Fruit fly (Drosophila melanogaster): ENCODE data around the gene CG12155.

Gene CG12155

DNA sequence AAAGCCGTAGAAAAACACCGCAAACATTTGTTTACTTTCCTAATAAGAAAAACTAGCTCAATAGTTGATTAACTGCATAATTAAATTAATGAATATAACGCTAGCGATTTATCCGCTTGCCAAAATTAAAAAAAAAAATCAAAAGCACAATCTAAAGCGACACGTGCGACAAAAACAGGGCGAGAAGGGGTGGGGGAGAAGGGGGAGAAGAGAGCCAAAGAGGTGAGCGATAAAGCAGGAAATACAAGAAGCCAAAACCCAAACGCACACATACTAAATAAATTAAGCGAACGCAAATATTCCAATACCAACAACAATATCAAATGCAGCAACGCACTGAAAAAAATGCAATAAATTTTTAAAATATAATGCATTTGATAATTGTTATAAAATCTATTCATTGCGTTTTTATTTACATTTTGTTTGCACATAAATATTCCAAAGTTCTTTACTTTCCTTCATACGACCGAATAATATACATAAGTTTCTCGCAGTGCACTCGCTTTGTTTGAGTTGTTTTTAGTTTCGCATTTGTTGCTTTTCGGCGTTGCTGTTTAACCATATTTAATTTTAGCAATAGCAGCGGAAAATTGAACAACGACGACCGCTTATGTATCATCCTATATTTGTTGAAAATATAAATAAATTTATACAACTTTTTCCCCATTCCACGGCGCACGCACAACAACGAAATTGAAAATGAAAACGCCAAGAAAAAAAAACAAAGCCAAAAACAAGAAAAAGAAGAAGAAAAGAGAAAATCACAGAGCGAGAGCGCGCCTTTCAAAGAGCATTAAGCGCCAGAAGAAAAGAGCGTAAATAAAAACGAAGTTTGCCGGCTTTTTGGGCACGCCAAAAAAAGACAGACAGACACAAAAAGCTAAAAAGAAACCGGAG lies 30.3 kb upstream of the CG12155 start (continued):
- TF ChIP-seq CG5953 (GFP tag; IDR thresholded peaks at IDR 0.05) (peak; percentile 89), CG2875 (GFP tag; optimal IDR thresholded peaks at IDR 0.05) (peak; percentile 91), Stat92E (GFP tag; optimal IDR thresholded peaks at IDR 0.05) (no peak), Mes4 (GFP tag; optimal IDR thresholded peaks at IDR 0.05) (peak; percentile 88), vnd (GFP tag; IDR thresholded peaks at IDR 0.05; ENCODE audit: partially characterized antibody) (no peak), CG17612 (GFP tag; IDR thresholded peaks at IDR 0.05) (peak; percentile 84), CG9727 (GFP tag; optimal IDR thresholded peaks at IDR 0.05) (peak; percentile 96), row (GFP tag; IDR thresholded peaks at IDR 0.05) (peak; percentile 97), pzg (GFP tag; optimal IDR thresholded peaks at IDR 0.05) (peak; percentile 6), CG2116 (GFP tag; optimal IDR thresholded peaks at IDR 0.05) (peak; percentile 67), CG14667 (GFP tag; IDR thresholded peaks at IDR 0.05) (peak; percentile 93), jing (GFP tag; optimal IDR thresholded peaks at IDR 0.05) (peak; percentile 88), pita (GFP tag; optimal IDR thresholded peaks at IDR 0.05) (no peak), Hr78 (GFP tag; optimal IDR thresholded peaks at IDR 0.05) (peak in 1 of 2 experiments; percentile 84), CG6254 (GFP tag; optimal IDR thresholded peaks at IDR 0.05) (peak; percentile 89), Ets97D (GFP tag; optimal IDR thresholded peaks at IDR 0.05) (peak; percentile 74), CG13624 (GFP tag; optimal IDR thresholded peaks at IDR 0.05) (peak; percentile 91), Atf6 (GFP tag; IDR thresholded peaks at IDR 0.05) (peak; percentile 98), stwl (tag; optimal IDR thresholded peaks at IDR 0.05) (no peak), B-H2 (GFP tag; optimal IDR thresholded peaks at IDR 0.05) (peak; percentile 85), Deaf1 (tag; optimal IDR thresholded peaks at IDR 0.05) (peak; percentile 83), Sry-β (GFP tag; optimal IDR thresholded peaks at IDR 0.05) (peak; percentile 55), Hsf (GFP tag; optimal IDR thresholded peaks at IDR 0.05) (peak; percentile 95), CG3847 (GFP tag; IDR thresholded peaks at IDR 0.05) (peak; percentile 95), Gug (GFP tag; IDR thresholded peaks at IDR 0.05) (peak; percentile 80), Abd-B (GFP tag; optimal IDR thresholded peaks at IDR 0.05) (peak; percentile 96), CG11695 (GFP tag; IDR thresholded peaks at IDR 0.05) (peak; percentile 95), mld (GFP tag; IDR thresholded peaks at IDR 0.05; ENCODE audit: partially characterized antibody) (no peak), Fer1 (GFP tag; optimal IDR thresholded peaks at IDR 0.05) (peak; percentile 96), CG4854 (GFP tag; optimal IDR thresholded peaks at IDR 0.05) (peak; percentile 91), CG11247 (GFP tag; IDR thresholded peaks at IDR 0.05) (peak; percentile 94), corto (GFP tag; optimal IDR thresholded peaks at IDR 0.05) (peak; percentile 84), GATAe (GFP tag; conservative IDR thresholded peaks at IDR 0.05) (peak; percentile 92), aop (GFP tag; IDR thresholded peaks at IDR 0.05) (peak; percentile 80; the same call in 1 of the 2 replicates), CG12219 (GFP tag; optimal IDR thresholded peaks at IDR 0.05) (peak; percentile 93), CG31365 (tag; optimal IDR thresholded peaks at IDR 0.05) (peak; percentile 74), sens-2 (GFP tag; IDR thresholded peaks at IDR 0.05) (peak; percentile 89), CG31388 (GFP tag; optimal IDR thresholded peaks at IDR 0.05) (peak; percentile 86), CG8089 (GFP tag; optimal IDR thresholded peaks at IDR 0.05) (peak; percentile 82), gem (tag; optimal IDR thresholded peaks at IDR 0.05) (peak; percentile 98), zfh1 (GFP tag; IDR thresholded peaks at IDR 0.05) (peak; percentile 96), maf-S (GFP tag; optimal IDR thresholded peaks at IDR 0.05) (peak; percentile 86), fru (optimal IDR thresholded peaks at IDR 0.05) (no peak), Dp (GFP tag; optimal IDR thresholded peaks at IDR 0.05) (peak; percentile 13), CG17359 (tag; optimal IDR thresholded peaks at IDR 0.05) (peak; percentile 98), CG4617 (GFP tag; optimal IDR thresholded peaks at IDR 0.05; ENCODE audit: borderline replicate concordance) (peak; percentile 73), ci (GFP tag; IDR thresholded peaks at IDR 0.05) (peak; percentile 97), chm (GFP tag; IDR thresholded peaks at IDR 0.05) (peak; percentile 90)

Data from whole organism, embryonic.